Fruit fly (Drosophila melanogaster) whole organism, embryonic: ENCODE results near the gene hbt.

Experiments
- Atf3 ChIP-seq: fragments of 200-800 bp; sonication (Bioruptor generic); optimal IDR thresholded peaks from 3 replicates; lab custom pipeline; 2016; ENCODE audit warnings: missing biosample characterization, missing genetic modification characterization
- BEAF-32 ChIP-seq: fragments of 200-800 bp; sonication (Bioruptor generic); optimal IDR thresholded peaks from 3 replicates; lab custom pipeline; 2017; ENCODE audit warnings: missing biosample characterization, missing genetic modification characterization, mild to moderate bottlenecking, moderate library complexity, missing genetic modification reagents
- CG10654 ChIP-seq: fragments of 200-800 bp; sonication (Bioruptor generic); optimal IDR thresholded peaks from 2 replicates; lab custom pipeline; 2016; ENCODE audit warnings: missing biosample characterization, missing genetic modification characterization
- CG11093 ChIP-seq: fragments of 200-800 bp; sonication (Bioruptor generic); IDR thresholded peaks from 3 replicates; pipeline ENCODE4 v1.3.6; 2022; ENCODE audit warnings: missing biosample characterization, missing genetic modification characterization
- CG11695 ChIP-seq: fragments of 200-800 bp; sonication (Bioruptor generic); IDR thresholded peaks from 3 replicates; pipeline ENCODE4 v1.3.6; 2022; ENCODE audit warnings: missing biosample characterization, missing genetic modification characterization
- CG12219 ChIP-seq: fragments of 200-800 bp; sonication (Bioruptor generic); optimal IDR thresholded peaks from 3 replicates; lab custom pipeline; 2018; ENCODE audit warnings: missing biosample characterization, mild to moderate bottlenecking, missing genetic modification characterization
- CG14965 ChIP-seq: fragments of 200-800 bp; sonication (Bioruptor generic); optimal IDR thresholded peaks from 2 replicates; lab custom pipeline; 2016; ENCODE audit warnings: missing biosample characterization, missing genetic modification characterization, borderline replicate concordance
- CG1603 ChIP-seq: fragments of 200-800 bp; sonication (Bioruptor generic); optimal IDR thresholded peaks from 2 replicates; lab custom pipeline; 2019; ENCODE audit warnings: missing biosample characterization, mild to moderate bottlenecking, missing genetic modification characterization, moderate library complexity
- CG32772 ChIP-seq: fragments of 200-800 bp; sonication (Bioruptor generic); IDR thresholded peaks from 2 replicates; pipeline ENCODE4 v1.3.6; 2022; ENCODE audit warnings: missing biosample characterization, missing genetic modification characterization
- CG33557 ChIP-seq: fragments of 200-800 bp; sonication (Bioruptor generic); optimal IDR thresholded peaks from 2 replicates; lab custom pipeline; 2019; ENCODE audit warnings: missing biosample characterization, mild to moderate bottlenecking, missing genetic modification characterization, moderate library complexity
- CG3726 ChIP-seq: fragments of 200-800 bp; sonication (Bioruptor generic); IDR thresholded peaks from 3 replicates; pipeline ENCODE4, ENCODE4 v1.3.6; 2022; ENCODE audit warnings: missing biosample characterization, missing genetic modification characterization
- CG3995 ChIP-seq: fragments of 200-800 bp; sonication (Bioruptor generic); optimal IDR thresholded peaks from 3 replicates; lab custom pipeline; 2016; ENCODE audit warnings: missing biosample characterization, missing genetic modification characterization
- CG4360 ChIP-seq: fragments of 200-800 bp; sonication (Bioruptor generic); IDR thresholded peaks from 2 replicates; pipeline ENCODE4 v1.3.6; 2022; ENCODE audit warnings: missing biosample characterization, missing genetic modification characterization
- CG6765 ChIP-seq: fragments of 200-800 bp; sonication (Bioruptor generic); optimal IDR thresholded peaks from 3 replicates; lab custom pipeline; 2017; ENCODE audit warnings: missing biosample characterization, mild to moderate bottlenecking, missing genetic modification characterization
- CG7271 ChIP-seq: fragments of 200-800 bp; sonication (Bioruptor generic); optimal IDR thresholded peaks from 2 replicates; lab custom pipeline; 2018; ENCODE audit warnings: missing biosample characterization, mild to moderate bottlenecking, missing genetic modification characterization, moderate library complexity
- CG7372 ChIP-seq: fragments of 200-800 bp; sonication (Bioruptor generic); IDR thresholded peaks from 2 replicates; pipeline ENCODE4 v1.3.6; 2022; ENCODE audit warnings: missing biosample characterization, missing genetic modification characterization
- CG7786 ChIP-seq: fragments of 200-800 bp; sonication (Bioruptor generic); optimal IDR thresholded peaks from 2 replicates; lab custom pipeline; 2016; ENCODE audit warnings: missing biosample characterization, missing genetic modification characterization
- CG8281 ChIP-seq: fragments of 200-800 bp; sonication (Bioruptor generic); optimal IDR thresholded peaks from 2 replicates; lab custom pipeline; 2018; ENCODE audit warnings: missing biosample characterization, mild to moderate bottlenecking, missing genetic modification characterization, moderate library complexity
- CG8388 ChIP-seq: fragments of 200-800 bp; sonication (Bioruptor generic); optimal IDR thresholded peaks from 2 replicates; lab custom pipeline; 2019; ENCODE audit warnings: missing biosample characterization, mild to moderate bottlenecking, missing genetic modification characterization, moderate library complexity
- CoRest ChIP-seq: fragments of 200-800 bp; sonication (Bioruptor generic); optimal IDR thresholded peaks from 3 replicates; lab custom pipeline; 2018; ENCODE audit warnings: missing biosample characterization, mild to moderate bottlenecking, missing genetic modification characterization, moderate library complexity
- D19B ChIP-seq: fragments of 200-800 bp; sonication (Bioruptor generic); optimal IDR thresholded peaks from 2 replicates; lab custom pipeline; 2017; ENCODE audit warnings: missing biosample characterization, mild to moderate bottlenecking, missing genetic modification characterization
- Dad ChIP-seq: fragments of 200-800 bp; sonication (Bioruptor generic); optimal IDR thresholded peaks from 3 replicates; lab custom pipeline; 2016; ENCODE audit warnings: missing biosample characterization, missing genetic modification characterization
- Dip2 ChIP-seq: fragments of 200-800 bp; sonication (Bioruptor generic); IDR thresholded peaks from 2 replicates; pipeline ENCODE4 v1.3.6; 2022; ENCODE audit warnings: missing biosample characterization, missing genetic modification characterization
- Ets97D ChIP-seq: fragments of 200-800 bp; sonication (Bioruptor generic); optimal IDR thresholded peaks from 3 replicates; lab custom pipeline; 2016; ENCODE audit warnings: missing biosample characterization, missing genetic modification characterization
- HLH3B ChIP-seq: fragments of 200-800 bp; sonication (Bioruptor generic); IDR thresholded peaks from 2 replicates; pipeline ENCODE4 v1.3.6; 2022; ENCODE audit warnings: missing biosample characterization, missing genetic modification characterization
- Hand ChIP-seq: fragments of 200-800 bp; sonication (Bioruptor generic); optimal IDR thresholded peaks from 2 replicates; lab custom pipeline; 2017; ENCODE audit warnings: mild to moderate bottlenecking, missing biosample characterization, missing genetic modification reagents, missing genetic modification characterization
- Meics ChIP-seq: fragments of 200-800 bp; sonication (Bioruptor generic); optimal IDR thresholded peaks from 2 replicates; lab custom pipeline; 2017; ENCODE audit warnings: missing biosample characterization, mild to moderate bottlenecking, missing genetic modification characterization
- NC2α ChIP-seq: fragments of 200-800 bp; sonication (Bioruptor generic); optimal IDR thresholded peaks from 2 replicates; lab custom pipeline; 2016; ENCODE audit warnings: missing biosample characterization, missing genetic modification characterization
- Nf-YA ChIP-seq: fragments of 200-800 bp; sonication (Bioruptor generic); IDR thresholded peaks from 2 replicates; pipeline ENCODE4 v1.3.6; 2022; ENCODE audit warnings: missing biosample characterization, missing genetic modification characterization
- Nf-YC ChIP-seq: fragments of 200-800 bp; optimal IDR thresholded peaks from 3 replicates; lab custom pipeline; 2019; ENCODE audit warnings: missing biosample characterization, mild to moderate bottlenecking, missing genetic modification characterization, moderate library complexity
- PHDP ChIP-seq: fragments of 200-800 bp; sonication (Bioruptor generic); optimal IDR thresholded peaks from 3 replicates; lab custom pipeline; 2018; ENCODE audit warnings: missing biosample characterization, mild to moderate bottlenecking, missing genetic modification characterization, moderate library complexity
- Pdp1 ChIP-seq, 2 experiments: fragments of 200-800 bp; sonication (Bioruptor generic); optimal IDR thresholded peaks; 3 replicates each; lab custom pipeline; 2016; ENCODE audit warnings: missing biosample characterization in 2 of 2, missing genetic modification characterization in 2 of 2, mild to moderate bottlenecking in 1 of 2, moderate library complexity in 1 of 2
- Poxn ChIP-seq: fragments of 200-800 bp; sonication (Bioruptor generic); IDR thresholded peaks from 2 replicates; pipeline ENCODE4 v1.3.6; 2022; ENCODE audit warnings: missing biosample characterization, missing genetic modification characterization
- Rx ChIP-seq: fragments of 200-800 bp; sonication (Bioruptor generic); IDR thresholded peaks from 2 replicates; pipeline ENCODE4 v1.3.6; 2022; ENCODE audit warnings: missing biosample characterization, missing genetic modification characterization
- Sin3A ChIP-seq: fragments of >200 bp; optimal IDR thresholded peaks from 2 replicates; lab custom pipeline; 2018
- ab ChIP-seq: fragments of 200-800 bp; sonication (Bioruptor generic); optimal IDR thresholded peaks from 2 replicates; lab custom pipeline; 2016; ENCODE audit warnings: missing biosample characterization, missing genetic modification characterization
- abd-A ChIP-seq: fragments of 200-800 bp; sonication (Bioruptor generic); optimal IDR thresholded peaks from 3 replicates; lab custom pipeline; 2019; ENCODE audit warnings: missing biosample characterization, mild to moderate bottlenecking, missing genetic modification characterization, moderate library complexity
- ac ChIP-seq: fragments of 200-800 bp; sonication (Bioruptor generic); optimal IDR thresholded peaks from 3 replicates; lab custom pipeline; 2017; ENCODE audit warnings: missing biosample characterization, mild to moderate bottlenecking, missing genetic modification characterization
- btn ChIP-seq: fragments of 200-800 bp; sonication (Bioruptor generic); optimal IDR thresholded peaks from 2 replicates; lab custom pipeline; 2016; ENCODE audit warnings: missing biosample characterization, missing genetic modification characterization
- cwo ChIP-seq: fragments of 200-800 bp; sonication (Bioruptor generic); optimal IDR thresholded peaks from 3 replicates; lab custom pipeline; 2017; ENCODE audit warnings: missing biosample characterization, missing genetic modification characterization, mild to moderate bottlenecking, moderate library complexity, missing genetic modification reagents
- grau ChIP-seq: fragments of 200-800 bp; optimal IDR thresholded peaks from 3 replicates; lab custom pipeline; 2019; ENCODE audit warnings: missing biosample characterization, mild to moderate bottlenecking, missing genetic modification characterization, moderate library complexity
- knrl ChIP-seq: fragments of 200-800 bp; sonication (Bioruptor generic); IDR thresholded peaks from 3 replicates; pipeline ENCODE4 v1.3.6; 2022; ENCODE audit warnings: missing biosample characterization, missing genetic modification characterization; ENCODE audit not compliant: partially characterized antibody
- lilli ChIP-seq: fragments of 200-800 bp; sonication (Bioruptor generic); optimal IDR thresholded peaks from 3 replicates; lab custom pipeline; 2016; ENCODE audit warnings: missing biosample characterization, missing genetic modification characterization
- lmd ChIP-seq: fragments of 200-800 bp; sonication (Bioruptor generic); IDR thresholded peaks from 2 replicates; pipeline ENCODE4 v1.3.6; 2022; ENCODE audit warnings: missing biosample characterization, missing genetic modification characterization
- nmo ChIP-seq: fragments of 200-800 bp; sonication (Bioruptor generic); optimal IDR thresholded peaks from 2 replicates; lab custom pipeline; 2018; ENCODE audit warnings: missing biosample characterization, mild to moderate bottlenecking, missing genetic modification characterization, moderate library complexity
- odd ChIP-seq: fragments of 200-800 bp; sonication (Bioruptor generic); optimal IDR thresholded peaks from 2 replicates; lab custom pipeline; 2017; ENCODE audit warnings: missing biosample characterization, mild to moderate bottlenecking, missing genetic modification characterization
- pb ChIP-seq: fragments of 200-800 bp; sonication (Bioruptor generic); optimal IDR thresholded peaks from 3 replicates; lab custom pipeline; 2016; ENCODE audit warnings: missing biosample characterization, missing genetic modification characterization
- peb ChIP-seq: fragments of 200-800 bp; sonication (Bioruptor generic); IDR thresholded peaks from 2 replicates; pipeline ENCODE4 v1.3.6; 2022; ENCODE audit warnings: missing biosample characterization, missing genetic modification characterization
- repo ChIP-seq: fragments of 200-800 bp; sonication (Bioruptor generic); optimal IDR thresholded peaks from 2 replicates; lab custom pipeline; 2016; ENCODE audit warnings: missing biosample characterization, missing genetic modification characterization
- salm ChIP-seq: fragments of 200-800 bp; sonication (Bioruptor generic); optimal IDR thresholded peaks from 2 replicates; lab custom pipeline; 2018; ENCODE audit warnings: missing biosample characterization, mild to moderate bottlenecking, missing genetic modification characterization
- trh ChIP-seq: fragments of 200-800 bp; sonication (Bioruptor generic); optimal IDR thresholded peaks from 2 replicates; lab custom pipeline; 2016; ENCODE audit warnings: missing biosample characterization, missing genetic modification characterization

Gene hbt

DNA sequence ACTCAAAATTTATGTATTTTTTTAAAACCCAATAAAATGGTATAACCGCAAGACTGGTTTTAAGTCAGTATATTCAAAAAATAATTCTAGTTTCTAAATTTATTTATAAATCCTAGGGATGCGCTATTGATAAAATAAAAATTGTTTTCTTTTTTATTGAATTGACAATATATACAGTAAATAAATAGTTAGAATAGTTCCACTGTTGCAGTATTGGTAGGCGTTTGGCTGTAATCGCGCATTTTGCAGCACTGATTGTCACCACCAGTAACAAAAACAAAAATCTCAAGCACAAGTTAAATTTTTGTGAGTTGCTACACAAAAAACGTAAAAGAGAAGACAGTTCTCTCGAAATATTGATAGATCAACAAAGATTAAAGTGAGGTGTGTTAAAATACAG is 38.0 kb upstream of the hbt start, which contains the start of gene CG31855 (continued):
- TF ChIP-seq CoRest (tag; lab: Kevin White, UChicago) (peak; percentile 78), Poxn (GFP tag; lab: Robert Waterston, UW) (peak; percentile 41; the same call in 1 of the 2 replicates), peb (GFP tag; lab: Robert Waterston, UW) (peak; percentile 47; the same call in 1 of the 2 replicates), CG7372 (GFP tag; lab: Robert Waterston, UW) (peak; percentile 78), Nf-YC (tag; lab: Kevin White, UChicago) (peak; percentile 66), grau (tag; lab: Kevin White, UChicago) (peak; percentile 83), knrl (0 out of 3 replicates have a peak, but pooled peaks have one; percentile 25), ac (GFP tag; lab: Kevin White, UChicago) (no peak), CG6765 (GFP tag; lab: Kevin White, UChicago) (peak; percentile 84), repo (GFP tag; lab: Kevin White, UChicago) (no peak), CG8281 (tag; lab: Kevin White, UChicago) (peak; percentile 49), ab (GFP tag; lab: Kevin White, UChicago) (peak; percentile 59), CG11093 (GFP tag; lab: Robert Waterston, UW) (peak; percentile 65; the same call in 1 of the 3 replicates), CG7271 (tag; lab: Kevin White, UChicago) (peak; percentile 33), HLH3B (GFP tag; lab: Robert Waterston, UW) (peak; percentile 82), abd-A (tag; lab: Kevin White, UChicago) (no peak), CG11695 (GFP tag; lab: Robert Waterston, UW) (peak; percentile 70), CG7786 (GFP tag; lab: Kevin White, UChicago) (peak; percentile 54), salm (tag; lab: Kevin White, UChicago) (peak; percentile 36), Hand (GFP tag; lab: Kevin White, UChicago) (peak; percentile 68), nmo (peak; percentile 62), Atf3 (peak; percentile 11), CG8388 (GFP tag; lab: Kevin White, UChicago) (peak; percentile 72), BEAF-32 (GFP tag; lab: Kevin White, UChicago) (peak; percentile 18), D19B (peak; percentile 54), lmd (GFP tag; lab: Robert Waterston, UW) (peak; percentile 81), btn (GFP tag; lab: Kevin White, UChicago) (no peak), odd (GFP tag; lab: Kevin White, UChicago) (peak; percentile 67), PHDP (tag; lab: Kevin White, UChicago) (peak; percentile 81), Meics (GFP tag; lab: Kevin White, UChicago) (peak; percentile 83), Sin3A (no peak), NC2α (no peak), pb (GFP tag; lab: Kevin White, UChicago) (no peak), CG3726 (GFP tag; lab: Robert Waterston, UW) (peak; percentile 52; the same call in 1 of the 3 replicates), cwo (GFP tag; lab: Kevin White, UChicago) (peak; percentile 68), Pdp1 (GFP tag; optimal IDR thresholded peaks at IDR 0.05; lab: Kevin White, UChicago) (peak; percentile 71 to 79), CG4360 (no peak), CG3995 (GFP tag; lab: Kevin White, UChicago) (peak; percentile 51), CG32772 (GFP tag; lab: Robert Waterston, UW) (peak; percentile 78), CG33557 (GFP tag; lab: Kevin White, UChicago) (peak; percentile 67), Ets97D (GFP tag; lab: Kevin White, UChicago) (peak; percentile 72), CG12219 (GFP tag; lab: Kevin White, UChicago) (peak; percentile 69), CG1603 (tag; lab: Kevin White, UChicago) (peak; percentile 68), Dad (peak; percentile 68), lilli (GFP tag; lab: Kevin White, UChicago) (peak; percentile 93), Nf-YA (peak; percentile 62), Rx (0 out of 2 replicates have a peak, but pooled peaks have one; percentile 9), CG14965 (GFP tag; lab: Kevin White, UChicago) (no peak), CG10654 (peak; percentile 76), trh (GFP tag; lab: Kevin White, UChicago) (peak; percentile 39), Dip2 (GFP tag; lab: Robert Waterston, UW) (no peak)
